Fruit fly (Drosophila melanogaster): ENCODE measurements around the gene CG15537.

CG15537 gene

dm6 chr3R:30425622-30426021 is 17.8 kb downstream of the CG15537 start:
- TF ChIP-seq CG33017 (tag; optimal IDR thresholded peaks at IDR 0.05): no peak
- peak; percentile 16 for TF ChIP-seq CG12768 (GFP tag; optimal IDR thresholded peaks at IDR 0.05)

DNA sequence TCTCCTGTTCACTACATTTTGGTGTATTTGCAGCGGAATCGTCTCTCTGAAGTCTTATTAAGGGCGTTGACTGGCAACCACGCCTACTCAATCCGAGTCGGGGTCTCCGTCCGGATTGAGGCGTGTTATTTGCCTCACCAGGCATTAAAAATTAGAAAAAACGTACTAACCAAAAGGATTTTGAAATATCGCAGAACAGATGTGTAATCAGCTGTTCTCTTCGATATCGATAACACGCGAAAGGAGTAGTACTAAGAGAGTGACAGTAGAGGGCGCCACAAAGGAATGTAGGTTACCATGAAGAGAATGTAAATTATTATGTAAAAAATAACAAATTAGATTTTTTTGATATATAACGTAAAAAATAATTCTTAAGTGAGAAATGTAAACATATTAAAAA is 18.4 kb downstream of the CG15537 start, which contains the start of gene CG15536:
Gene CG15536 (minus strand): TSS at position 170 of the 400 bp plus-strand sequence.
- TF ChIP-seq CG5204 (GFP tag; optimal IDR thresholded peaks at IDR 0.05) (no peak), bab1 (GFP tag; optimal IDR thresholded peaks at IDR 0.05) (peak; percentile 19), toe (GFP tag; optimal IDR thresholded peaks at IDR 0.05) (no peak), CG7045 (GFP tag; optimal IDR thresholded peaks at IDR 0.05) (no peak)

DNA sequence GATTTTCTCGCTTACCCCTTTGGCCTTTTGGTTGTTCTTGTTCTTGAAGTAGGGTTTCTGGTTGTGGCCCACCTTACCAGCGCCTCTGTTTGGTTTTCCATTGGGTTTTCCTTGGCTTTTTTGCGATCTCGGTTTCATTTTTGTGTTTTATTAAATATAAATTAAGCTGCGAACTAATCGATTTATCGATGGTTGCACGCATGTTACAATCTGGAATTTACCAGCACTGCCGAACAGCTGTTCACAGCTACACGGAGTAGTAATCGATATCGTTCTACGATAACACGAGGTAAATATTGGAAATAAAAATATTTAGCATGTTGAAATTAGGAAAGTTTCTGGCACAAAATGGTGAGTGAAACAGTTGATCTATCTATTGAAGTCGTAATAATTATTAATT is 19.7 kb downstream of the CG15537 start, which contains the start of the genes CG15535 and mRpS18C:
Gene CG15535 (minus strand): TSS at position 235 of the 400 bp plus-strand sequence.
Gene mRpS18C (plus strand): TSS at position 280 of the 400 bp plus-strand sequence.
- TF ChIP-seq Crg-1 (GFP tag; optimal IDR thresholded peaks at IDR 0.05) (no peak), Mnt (GFP tag; optimal IDR thresholded peaks at IDR 0.05) (peak; percentile 90), CG7045 (GFP tag; optimal IDR thresholded peaks at IDR 0.05) (no peak), CG33017 (tag; optimal IDR thresholded peaks at IDR 0.05) (no peak), Hr96 (GFP tag; optimal IDR thresholded peaks at IDR 0.05) (no peak), pad (GFP tag; optimal IDR thresholded peaks at IDR 0.05) (peak; percentile 25), CG14711 (tag; optimal IDR thresholded peaks at IDR 0.05) (no peak), toe (GFP tag; optimal IDR thresholded peaks at IDR 0.05) (peak; percentile 43), cic (GFP tag; optimal IDR thresholded peaks at IDR 0.05) (peak; percentile 23), CG5204 (GFP tag; optimal IDR thresholded peaks at IDR 0.05) (peak; percentile 41), CG11617 (GFP tag; optimal IDR thresholded peaks at IDR 0.05) (peak; percentile 36), cnc (optimal IDR thresholded peaks at IDR 0.05) (no peak), CG1620 (GFP tag; optimal IDR thresholded peaks at IDR 0.05) (no peak), kay (GFP tag; ENCODE audit: borderline replicate concordance) (peak; percentile 92), tj (GFP tag; optimal IDR thresholded peaks at IDR 0.05) (no peak), Clk (GFP tag; optimal IDR thresholded peaks at IDR 0.05) (peak; percentile 21), ovo (GFP tag; optimal IDR thresholded peaks at IDR 0.05) (no peak), CG7101 (tag; optimal IDR thresholded peaks at IDR 0.05) (peak; percentile 50), bab1 (GFP tag; optimal IDR thresholded peaks at IDR 0.05) (peak; percentile 46), CG12768 (GFP tag; optimal IDR thresholded peaks at IDR 0.05) (no peak)

dm6 chr3R:30422871-30423270 is 20.5 kb downstream of the CG15537 start, which contains the start of the genes CG2217 and CG42740:
TSS of gene CG2217 (minus strand) at chr3R:30422971.
TSS of gene CG42740 (minus strand) at chr3R:30422971.
- no peak for TF ChIP-seq CG14711 (tag; optimal IDR thresholded peaks at IDR 0.05)
- no peak for TF ChIP-seq Crg-1 (GFP tag; optimal IDR thresholded peaks at IDR 0.05)
- no peak for TF ChIP-seq cic (GFP tag; optimal IDR thresholded peaks at IDR 0.05)
- no peak for TF ChIP-seq ovo (GFP tag; optimal IDR thresholded peaks at IDR 0.05)
- no peak for TF ChIP-seq CG7045 (GFP tag; optimal IDR thresholded peaks at IDR 0.05)
- TF ChIP-seq CG12768 (GFP tag; optimal IDR thresholded peaks at IDR 0.05): no peak
- no peak for TF ChIP-seq cnc (optimal IDR thresholded peaks at IDR 0.05)
- TF ChIP-seq CG5204 (GFP tag; optimal IDR thresholded peaks at IDR 0.05): no peak
- TF ChIP-seq Hr96 (GFP tag; optimal IDR thresholded peaks at IDR 0.05): no peak
- TF ChIP-seq CG33017 (tag; optimal IDR thresholded peaks at IDR 0.05): no peak
- no peak for TF ChIP-seq CG1620 (GFP tag; optimal IDR thresholded peaks at IDR 0.05)
- TF ChIP-seq Mnt (GFP tag; optimal IDR thresholded peaks at IDR 0.05): no peak
- no peak for TF ChIP-seq CG7101 (tag; optimal IDR thresholded peaks at IDR 0.05)
- no peak for TF ChIP-seq pad (GFP tag; optimal IDR thresholded peaks at IDR 0.05)
- TF ChIP-seq tj (GFP tag; optimal IDR thresholded peaks at IDR 0.05): no peak
- no peak for TF ChIP-seq kay (GFP tag; ENCODE audit: borderline replicate concordance)
- TF ChIP-seq Clk (GFP tag; optimal IDR thresholded peaks at IDR 0.05): no peak
- no peak for TF ChIP-seq CG11617 (GFP tag; optimal IDR thresholded peaks at IDR 0.05)
- no peak for TF ChIP-seq bab1 (GFP tag; optimal IDR thresholded peaks at IDR 0.05)
- no peak for TF ChIP-seq toe (GFP tag; optimal IDR thresholded peaks at IDR 0.05)

DNA sequence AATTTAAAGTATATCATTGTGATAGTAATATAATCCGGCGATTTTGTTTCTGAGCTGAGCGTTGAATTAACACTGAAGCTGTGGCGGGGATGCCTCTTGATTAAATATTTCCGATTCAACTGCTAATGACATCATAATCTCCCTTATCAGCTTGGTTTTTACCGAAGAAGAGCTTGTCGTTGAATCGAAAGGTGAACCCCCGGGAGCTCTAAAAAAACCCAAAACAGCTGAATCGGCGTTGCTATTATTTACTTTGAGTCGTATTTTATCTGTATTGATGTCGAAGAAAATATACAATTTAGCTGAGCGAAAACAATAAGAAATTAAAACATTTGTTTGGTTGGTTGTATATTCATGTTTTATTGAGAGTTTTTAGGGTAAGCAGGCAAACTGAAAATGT is 24.2 kb downstream of the CG15537 start:
- TF ChIP-seq pad (GFP tag; optimal IDR thresholded peaks at IDR 0.05): no peak
- TF ChIP-seq kay (GFP tag; ENCODE audit: borderline replicate concordance): peak; percentile 50
- no peak for TF ChIP-seq CG33017 (tag; optimal IDR thresholded peaks at IDR 0.05)

dm6 chr3R:30416765-30417274 is 26.6 kb downstream of the CG15537 start:
- TF ChIP-seq ovo (GFP tag; optimal IDR thresholded peaks at IDR 0.05) (no peak), pad (GFP tag; optimal IDR thresholded peaks at IDR 0.05) (no peak), cic (GFP tag; optimal IDR thresholded peaks at IDR 0.05) (no peak), tj (GFP tag; optimal IDR thresholded peaks at IDR 0.05) (no peak), CG1620 (GFP tag; optimal IDR thresholded peaks at IDR 0.05) (no peak), bab1 (GFP tag; optimal IDR thresholded peaks at IDR 0.05) (no peak), CG7045 (GFP tag; optimal IDR thresholded peaks at IDR 0.05) (no peak), Crg-1 (GFP tag; optimal IDR thresholded peaks at IDR 0.05) (no peak), CG5204 (GFP tag; optimal IDR thresholded peaks at IDR 0.05) (no peak)

DNA sequence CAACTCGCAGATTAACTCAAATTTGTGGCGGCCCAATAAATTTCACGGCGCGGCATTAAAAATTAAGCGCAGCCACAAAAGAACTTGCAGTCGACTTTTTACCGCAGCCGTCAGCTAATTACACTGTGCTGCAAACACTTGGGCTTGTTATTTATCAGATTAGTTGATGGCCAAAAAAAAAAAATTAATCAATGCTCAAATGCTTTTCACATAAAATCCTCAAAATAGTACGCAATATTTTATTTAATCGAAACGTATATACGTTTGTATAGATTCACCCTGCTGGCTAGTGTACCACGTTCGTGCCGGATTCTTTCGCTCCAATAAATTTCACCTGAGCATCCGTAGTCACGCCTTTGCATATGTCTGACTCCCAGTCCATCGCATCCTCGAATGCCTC is 29.6 kb downstream of the CG15537 start:
- TF ChIP-seq Hr96 (GFP tag; optimal IDR thresholded peaks at IDR 0.05): no peak
- TF ChIP-seq pad (GFP tag; optimal IDR thresholded peaks at IDR 0.05): no peak
- TF ChIP-seq CG7045 (GFP tag; optimal IDR thresholded peaks at IDR 0.05): no peak
- no peak for TF ChIP-seq CG7101 (tag; optimal IDR thresholded peaks at IDR 0.05)
- peak; percentile 5 for TF ChIP-seq bab1 (GFP tag; optimal IDR thresholded peaks at IDR 0.05)

Data from whole organism, adult.